Worm (Caenorhabditis elegans): ENCODE data around the gene F56B6.6.

DNA sequence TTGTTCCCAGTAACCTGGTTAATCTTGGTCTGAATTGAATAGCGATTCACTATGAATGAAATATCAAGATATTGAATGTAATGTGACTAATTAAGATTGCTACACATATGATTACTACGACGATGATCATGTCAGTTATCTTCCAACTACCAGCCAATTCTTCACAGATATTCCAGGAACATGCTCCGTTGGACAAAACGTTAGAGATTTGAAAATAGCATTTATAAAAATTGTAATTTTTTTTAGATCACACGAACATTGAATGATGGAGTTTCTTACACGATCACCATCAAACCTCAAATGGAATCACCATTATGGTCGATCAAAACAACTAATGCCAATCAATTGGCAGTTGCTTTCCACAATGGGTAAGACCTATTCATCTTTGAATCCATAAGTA lies 29.8 kb downstream of the F56B6.6 start:
- TF ChIP-seq W03F9.2 (tag; optimal IDR thresholded peaks at IDR 0.05) (no peak), dao-5 (tag; optimal IDR thresholded peaks at IDR 0.05) (no peak)
